Fruit fly (Drosophila melanogaster): ENCODE results near the gene Prx5.

DNA sequence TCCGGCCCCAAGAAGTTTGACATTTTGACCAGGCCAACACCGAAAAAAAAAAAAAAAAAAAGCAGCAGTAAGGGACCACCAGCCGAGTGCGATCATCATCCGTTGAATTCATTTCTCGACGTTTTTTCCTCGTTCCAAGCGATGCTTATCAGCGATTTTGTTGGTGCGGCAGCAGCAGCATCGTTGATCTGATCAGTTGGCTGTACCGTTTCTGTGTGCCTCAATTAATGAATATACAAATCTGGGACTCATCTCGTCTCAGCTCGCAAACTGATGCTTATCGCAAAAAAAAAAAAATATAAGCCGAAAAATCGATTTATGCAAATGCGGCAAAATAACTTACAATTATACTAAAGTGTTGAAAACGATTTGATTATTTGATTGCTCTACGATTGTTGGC lies 22.2 kb downstream of the Prx5 start:
- no peak for TF ChIP-seq D1 (tag; optimal IDR thresholded peaks at IDR 0.05)
- no peak for TF ChIP-seq Pif1A (GFP tag; optimal IDR thresholded peaks at IDR 0.05)
- TF ChIP-seq CG34367 (tag; optimal IDR thresholded peaks at IDR 0.05) = no peak
- no peak for TF ChIP-seq rn (GFP tag; IDR thresholded peaks at IDR 0.05)
- TF ChIP-seq CG8159 (tag; optimal IDR thresholded peaks at IDR 0.05) = no peak
- TF ChIP-seq CG15710 (tag; optimal IDR thresholded peaks at IDR 0.05) = no peak
- TF ChIP-seq CG9948 (tag; optimal IDR thresholded peaks at IDR 0.05) = no peak
- TF ChIP-seq EcR (GFP tag; optimal IDR thresholded peaks at IDR 0.05) = no peak
- no peak for TF ChIP-seq CG4496 (GFP tag; IDR thresholded peaks at IDR 0.05)
- no peak for TF ChIP-seq CG17806 (tag; optimal IDR thresholded peaks at IDR 0.05)
- TF ChIP-seq CG32121 (GFP tag; IDR thresholded peaks at IDR 0.05) = no peak
- TF ChIP-seq Ets98B (GFP tag; IDR thresholded peaks at IDR 0.05) = no peak
